Worm (Caenorhabditis elegans) whole organism, young adult: ENCODE measurements around the gene K12H6.2.

ENCODE experiments used
- B0336.3 ChIP-seq: fragments of 200-800 bp; sonication (Bioruptor generic); IDR thresholded peaks from 2 replicates; pipeline ENCODE4 v1.3.6; 2022; ENCODE audit warnings: missing genetic modification characterization, missing compliant biosample characterization
- C17E4.6 ChIP-seq: fragments of 200-800 bp; sonication (Bioruptor generic); IDR thresholded peaks from 2 replicates; pipeline ENCODE4 v1.3.6; 2022; ENCODE audit warnings: missing genetic modification reagents, missing genetic modification characterization, missing compliant biosample characterization
- T07F8.4 ChIP-seq: sonication (generic microtip); optimal IDR thresholded peaks from 2 replicates; lab custom pipeline; 2016; ENCODE audit warnings: mild to moderate bottlenecking, missing genetic modification characterization, moderate library complexity, missing compliant biosample characterization
- Y53G8AR.9 ChIP-seq: fragments of 200-800 bp; sonication (Bioruptor generic); conservative IDR thresholded peaks from 2 replicates; pipeline ENCODE4 v1.3.6; 2022; ENCODE audit warnings: missing genetic modification reagents, missing genetic modification characterization, missing compliant biosample characterization
- Y67H2A.10 ChIP-seq: fragments of 200-800 bp; sonication (Bioruptor generic); conservative IDR thresholded peaks from 2 replicates; pipeline ENCODE4 v1.3.6; 2022; ENCODE audit warnings: missing genetic modification reagents, missing genetic modification characterization, missing compliant biosample characterization
- nhr-90 ChIP-seq: sonication (generic microtip); optimal IDR thresholded peaks from 2 replicates; lab custom pipeline; 2016; ENCODE audit warnings: missing genotype, mild to moderate bottlenecking, missing genetic modification characterization, missing compliant biosample characterization
- pbrm-1 ChIP-seq: fragments of 200-800 bp; sonication (Bioruptor generic); IDR thresholded peaks from 2 replicates; pipeline ENCODE4 v1.3.6; 2022; ENCODE audit warnings: missing genetic modification reagents, missing genetic modification characterization, missing compliant biosample characterization

ce11 chrII:2764664-2765063, 50.7 kb downstream of the K12H6.2 start, which contains the start of gene fbxb-108:
- TF ChIP-seq B0336.3 (GFP tag; lab: Robert Waterston, UW) (no peak), T07F8.4 (tag; lab: Kevin White, UChicago) (no peak), C17E4.6 (GFP tag; lab: Robert Waterston, UW) (no peak), pbrm-1 (GFP tag; lab: Robert Waterston, UW) (no peak), nhr-90 (tag; lab: Kevin White, UChicago) (no peak), Y67H2A.10 (GFP tag; lab: Robert Waterston, UW) (no peak), Y53G8AR.9 (GFP tag; lab: Robert Waterston, UW) (no peak)
